Worm (Caenorhabditis elegans) whole organism, L3 larva: ENCODE measurements around the gene unc-3.

Experiments used
- ZK546.5 ChIP-seq: sonication (generic microtip); optimal IDR thresholded peaks from 2 replicates; lab custom pipeline; 2017; ENCODE audit warnings: missing biosample characterization, missing genetic modification characterization
- ama-1 ChIP-seq: fragments of 150-350 bp; optimal IDR thresholded peaks from 2 replicates; lab custom pipeline; 2018
- ceh-16 ChIP-seq: sonication (generic microtip); optimal IDR thresholded peaks from 2 replicates; lab custom pipeline; 2017; ENCODE audit warnings: missing biosample characterization, missing genetic modification characterization
- ceh-82 ChIP-seq: fragments of 150-350 bp; optimal IDR thresholded peaks from 2 replicates; lab custom pipeline; 2014; ENCODE audit warnings: missing biosample characterization, missing genetic modification characterization
- ceh-9 ChIP-seq: sonication (generic microtip); optimal IDR thresholded peaks from 2 replicates; lab custom pipeline; 2018; ENCODE audit warnings: missing biosample characterization, missing genetic modification characterization
- daf-12 ChIP-seq: fragments of 150-350 bp; optimal IDR thresholded peaks from 2 replicates; lab custom pipeline; 2014; ENCODE audit warnings: missing biosample characterization, missing genetic modification reagents, missing genetic modification characterization
- egl-27 ChIP-seq: sonication (generic microtip); optimal IDR thresholded peaks from 4 replicates; lab custom pipeline; 2017; ENCODE audit warnings: missing biosample characterization, missing genetic modification reagents, missing genetic modification characterization
- elt-1 ChIP-seq: fragments of 150-350 bp; optimal IDR thresholded peaks from 2 replicates; lab custom pipeline; 2014; ENCODE audit warnings: missing biosample characterization, missing genetic modification characterization
- elt-2 ChIP-seq: sonication (generic microtip); optimal IDR thresholded peaks from 2 replicates; lab custom pipeline; 2016; ENCODE audit warnings: missing genetic modification reagents, mild to moderate bottlenecking, missing genetic modification characterization, missing compliant biosample characterization
- elt-3 ChIP-seq, 3 experiments: fragments of 150-350 bp in 1 of 3; sonication (generic microtip) in 2 of 3; optimal IDR thresholded peaks; 2 replicates in 2 of 3; 4 replicates in 1 of 3; lab custom pipeline; 2014 to 2017; ENCODE audit warnings: missing biosample characterization in 3 of 3, missing genetic modification characterization in 3 of 3
- eor-1 ChIP-seq, 2 experiments: fragments of 150-350 bp; optimal IDR thresholded peaks; 2 replicates each; lab custom pipeline; 2014 to 2018; ENCODE audit warnings: missing biosample characterization in 2 of 2, missing genetic modification characterization in 2 of 2
- fkh-10 ChIP-seq: sonication (generic microtip); optimal IDR thresholded peaks from 2 replicates; lab custom pipeline; 2017; ENCODE audit warnings: missing biosample characterization, missing genetic modification reagents, missing genetic modification characterization
- fos-1 ChIP-seq: fragments of 150-350 bp; optimal IDR thresholded peaks from 2 replicates; lab custom pipeline; 2014; ENCODE audit warnings: missing biosample characterization, missing genetic modification characterization
- hmg-11 ChIP-seq: sonication (generic microtip); optimal IDR thresholded peaks from 2 replicates; lab custom pipeline; 2016; ENCODE audit warnings: missing genetic modification characterization, missing compliant biosample characterization
- lin-15B ChIP-seq: fragments of 150-350 bp; optimal IDR thresholded peaks from 2 replicates; lab custom pipeline; 2014; ENCODE audit warnings: missing biosample characterization, missing genetic modification characterization
- lsy-12 ChIP-seq: sonication (generic microtip); optimal IDR thresholded peaks from 2 replicates; lab custom pipeline; 2016; ENCODE audit warnings: mild to moderate bottlenecking, missing genetic modification characterization, missing compliant biosample characterization
- mdl-1 ChIP-seq: fragments of 150-350 bp; optimal IDR thresholded peaks from 2 replicates; lab custom pipeline; 2014; ENCODE audit warnings: missing biosample characterization, missing genetic modification characterization
- nfya-1 ChIP-seq: sonication (generic microtip); optimal IDR thresholded peaks from 2 replicates; lab custom pipeline; 2017; ENCODE audit warnings: missing genetic modification characterization, mild to moderate bottlenecking, missing compliant biosample characterization, antibody characterized with exemption, moderate library complexity; ENCODE audit not compliant: insufficient read depth
- nhr-11 ChIP-seq: fragments of 150-350 bp; optimal IDR thresholded peaks from 2 replicates; lab custom pipeline; 2014; ENCODE audit warnings: missing biosample characterization, missing genetic modification characterization
- nhr-12 ChIP-seq: fragments of 150-350 bp; optimal IDR thresholded peaks from 2 replicates; lab custom pipeline; 2014; ENCODE audit warnings: missing biosample characterization, missing genetic modification characterization
- nhr-23 ChIP-seq: fragments of 150-350 bp; optimal IDR thresholded peaks from 2 replicates; lab custom pipeline; 2014; ENCODE audit warnings: missing biosample characterization, missing genetic modification reagents, missing genetic modification characterization
- nhr-237 ChIP-seq: fragments of 150-350 bp; optimal IDR thresholded peaks from 2 replicates; lab custom pipeline; 2014; ENCODE audit warnings: missing biosample characterization, missing genetic modification characterization
- nhr-43 ChIP-seq: sonication (generic microtip); optimal IDR thresholded peaks from 2 replicates; lab custom pipeline; 2016; ENCODE audit warnings: mild to moderate bottlenecking, missing genetic modification characterization, missing compliant biosample characterization; ENCODE audit not compliant: poor library complexity, severe bottlenecking
- nhr-67 ChIP-seq: fragments of 150-350 bp; optimal IDR thresholded peaks from 2 replicates; lab custom pipeline; 2014; ENCODE audit warnings: missing biosample characterization, missing genetic modification characterization
- nhr-77 ChIP-seq: fragments of 150-350 bp; optimal IDR thresholded peaks from 2 replicates; lab custom pipeline; 2014; ENCODE audit warnings: missing biosample characterization, missing genetic modification characterization
- pha-4 ChIP-seq: fragments of 150-350 bp; optimal IDR thresholded peaks from 2 replicates; lab custom pipeline; 2014; ENCODE audit warnings: missing biosample characterization, missing genetic modification reagents, missing genetic modification characterization
- pqm-1 ChIP-seq: fragments of 150-350 bp; optimal IDR thresholded peaks from 2 replicates; lab custom pipeline; 2017; ENCODE audit warnings: missing biosample characterization, missing genetic modification characterization, inconsistent platforms
- skn-1 ChIP-seq: fragments of 150-350 bp; optimal IDR thresholded peaks from 2 replicates; lab custom pipeline; 2014; ENCODE audit warnings: missing biosample characterization, missing genetic modification characterization
- snpc-4 ChIP-seq: fragments of 150-350 bp; optimal IDR thresholded peaks from 2 replicates; lab custom pipeline; 2014; ENCODE audit warnings: missing biosample characterization, missing genetic modification characterization
- unc-39 ChIP-seq: sonication (generic microtip); optimal IDR thresholded peaks from 4 replicates; lab custom pipeline; 2017; ENCODE audit warnings: missing biosample characterization, missing genetic modification characterization
- zag-1 ChIP-seq: fragments of 150-350 bp; optimal IDR thresholded peaks from 2 replicates; lab custom pipeline; 2014; ENCODE audit warnings: missing biosample characterization, missing genetic modification characterization
- ztf-11 ChIP-seq: fragments of 150-350 bp; optimal IDR thresholded peaks from 2 replicates; lab custom pipeline; 2014; ENCODE audit warnings: missing biosample characterization, missing genetic modification characterization
- ztf-4 ChIP-seq: fragments of 150-350 bp; optimal IDR thresholded peaks from 2 replicates; lab custom pipeline; 2014; ENCODE audit warnings: missing biosample characterization, missing genetic modification characterization

unc-3 gene

ce11 chrX:14756606-14757005 lies 16.7 kb upstream of the unc-3 start:
- no peak for TF ChIP-seq ZK546.5
- no peak for TF ChIP-seq daf-12
- TF ChIP-seq egl-27, result no peak
- TF ChIP-seq elt-2, result no peak
- no peak for TF ChIP-seq nhr-237
- no peak for TF ChIP-seq ceh-16 (tag; lab: Kevin White, UChicago)

- TF ChIP-seq ceh-9 (no peak), egl-27 (no peak), mdl-1 (tag; lab: Kevin White, UChicago) (no peak), lin-15B (tag; lab: Kevin White, UChicago) (no peak), zag-1 (tag; lab: Kevin White, UChicago) (no peak), fkh-10 (GFP tag; lab: Kevin White, UChicago) (no peak)
Observed at ce11 chrX:14757641-14758220, 15.6 kb upstream of the unc-3 start.

ce11 chrX:14759549-14759948 lies 13.8 kb upstream of the unc-3 start:
- TF ChIP-seq nhr-67 (no peak), pha-4 (tag; lab: Kevin White, UChicago) (peak; percentile 62)

- no peak for TF ChIP-seq elt-3 (tag; optimal IDR thresholded peaks at IDR 0.05; lab: Kevin White, UChicago)
- no peak for TF ChIP-seq nhr-12 (tag; lab: Kevin White, UChicago)
- TF ChIP-seq ama-1 (lab: Kevin White, UChicago), result no peak
- no peak for TF ChIP-seq ztf-11
- no peak for TF ChIP-seq nhr-11
- no peak for TF ChIP-seq ceh-9
- no peak for TF ChIP-seq fkh-10 (GFP tag; lab: Kevin White, UChicago)
- TF ChIP-seq nfya-1 (tag; lab: Kevin White, UChicago), result no peak
- TF ChIP-seq ceh-16 (tag; lab: Kevin White, UChicago), result no peak
- no peak for TF ChIP-seq snpc-4 (tag; lab: Kevin White, UChicago)
- no peak for TF ChIP-seq lin-15B (tag; lab: Kevin White, UChicago)
- TF ChIP-seq ztf-4 (tag; lab: Kevin White, UChicago), result no peak
- no peak for TF ChIP-seq hmg-11 (tag; lab: Kevin White, UChicago)
- no peak for TF ChIP-seq unc-39 (tag; lab: Kevin White, UChicago)
- no peak for TF ChIP-seq lsy-12 (tag; lab: Kevin White, UChicago)
- no peak for TF ChIP-seq skn-1 (tag; lab: Kevin White, UChicago)
- TF ChIP-seq nhr-67, result no peak
- TF ChIP-seq pha-4 (tag; lab: Kevin White, UChicago), result no peak
- no peak for TF ChIP-seq pqm-1 (tag; lab: Kevin White, UChicago)
Observed at ce11 chrX:14760166-14760565, 13.2 kb upstream of the unc-3 start.

- TF ChIP-seq nhr-43 (no peak), nhr-67 (no peak), daf-12 (no peak), lsy-12 (tag; lab: Kevin White, UChicago) (no peak), mdl-1 (tag; lab: Kevin White, UChicago) (no peak), egl-27 (no peak), elt-1 (tag; lab: Kevin White, UChicago) (no peak), nhr-77 (tag; lab: Kevin White, UChicago) (no peak), ztf-11 (no peak), ceh-82 (tag; lab: Kevin White, UChicago) (no peak), fkh-10 (GFP tag; lab: Kevin White, UChicago) (no peak)
Observed at ce11 chrX:14761021-14761420, 12.3 kb upstream of the unc-3 start, which contains the start of gene C05G5.5. C05G5.5 (minus strand) TSS chrX:14761121.

- TF ChIP-seq nhr-43 (no peak), snpc-4 (tag; lab: Kevin White, UChicago) (no peak), pha-4 (tag; lab: Kevin White, UChicago) (no peak), lsy-12 (tag; lab: Kevin White, UChicago) (no peak), ceh-82 (tag; lab: Kevin White, UChicago) (no peak), ama-1 (lab: Kevin White, UChicago) (no peak), ZK546.5 (no peak), ceh-16 (tag; lab: Kevin White, UChicago) (no peak), ztf-4 (tag; lab: Kevin White, UChicago) (no peak), eor-1 (tag; optimal IDR thresholded peaks at IDR 0.05; lab: Kevin White, UChicago) (no peak), unc-39 (tag; lab: Kevin White, UChicago) (no peak), nhr-23 (tag; lab: Kevin White, UChicago) (no peak), fos-1 (tag; lab: Kevin White, UChicago) (no peak), lin-15B (tag; lab: Kevin White, UChicago) (no peak)
Observed at ce11 chrX:14767813-14768212, 5.5 kb upstream of the unc-3 start.
